Fruit fly (Drosophila melanogaster): Measurements from ENCODE around the gene CG14397.

DNA sequence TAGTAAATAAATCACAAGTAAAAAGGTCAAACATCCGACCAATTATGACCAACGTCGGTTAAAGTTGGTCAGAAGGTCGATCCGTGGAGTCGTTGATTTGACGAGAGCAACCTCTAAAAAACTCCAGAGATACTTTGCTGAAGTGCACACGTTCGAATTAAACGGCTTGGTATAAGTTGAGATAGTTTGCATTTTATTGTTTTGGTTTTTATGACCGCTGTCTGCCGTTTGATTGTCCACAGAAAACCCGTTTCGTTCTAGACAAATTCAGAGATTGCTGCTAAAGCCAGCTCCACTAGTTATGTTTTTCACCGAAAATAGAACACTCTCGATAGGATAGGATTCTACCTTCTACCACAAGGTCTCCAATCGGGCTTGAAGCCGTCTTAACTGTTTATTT lies 17.2 kb upstream of the CG14397 start:
- TF ChIP-seq OdsH (GFP tag; optimal IDR thresholded peaks at IDR 0.05) (no peak), fd85E (GFP tag; optimal IDR thresholded peaks at IDR 0.05) (no peak), CG9139 (GFP tag; optimal IDR thresholded peaks at IDR 0.05) (no peak), CG11902 (GFP tag; optimal IDR thresholded peaks at IDR 0.05) (no peak), lz (GFP tag; optimal IDR thresholded peaks at IDR 0.05) (no peak), CG31627 (GFP tag; optimal IDR thresholded peaks at IDR 0.05) (no peak), CG3919 (GFP tag; optimal IDR thresholded peaks at IDR 0.05) (no peak), Lpt (GFP tag; optimal IDR thresholded peaks at IDR 0.05) (no peak), dsx (GFP tag; optimal IDR thresholded peaks at IDR 0.05; ENCODE audit: poor library complexity, severe bottlenecking) (no peak), dac (GFP tag; optimal IDR thresholded peaks at IDR 0.05) (no peak), Hr39 (GFP tag; optimal IDR thresholded peaks at IDR 0.05) (no peak), CG6854 (GFP tag; optimal IDR thresholded peaks at IDR 0.05) (no peak), Eip93F (GFP tag; optimal IDR thresholded peaks at IDR 0.05) (no peak), CG10669 (GFP tag; optimal IDR thresholded peaks at IDR 0.05) (no peak)
